Worm (Caenorhabditis elegans) whole organism, L2 larva: ENCODE data around the gene srz-62.
A peak's percentile ranks its signal among the peaks of the same experiment; 100 is the strongest.

Source experiments
- C34F6.9 ChIP-seq: fragments of 150-350 bp; optimal IDR thresholded peaks from 2 replicates; lab custom pipeline; 2014; ENCODE audit warnings: missing biosample characterization, missing genetic modification characterization
- F13H6.1 ChIP-seq: sonication (generic microtip); optimal IDR thresholded peaks from 2 replicates; lab custom pipeline; 2016; ENCODE audit warnings: missing genetic modification characterization, missing compliant biosample characterization
- R02D3.7 ChIP-seq: fragments of 150-350 bp; optimal IDR thresholded peaks from 2 replicates; lab custom pipeline; 2014; ENCODE audit warnings: missing biosample characterization, missing genetic modification characterization
- Y55F3AM.14 ChIP-seq: fragments of 200-800 bp; sonication (Bioruptor generic); optimal IDR thresholded peaks from 2 replicates; lab custom pipeline; 2018; ENCODE audit warnings: mild to moderate bottlenecking, missing genetic modification characterization, missing compliant biosample characterization
- ZK546.5 ChIP-seq: sonication (generic microtip); optimal IDR thresholded peaks from 2 replicates; lab custom pipeline; 2017; ENCODE audit warnings: missing biosample characterization, missing genetic modification characterization
- aly-2 ChIP-seq: fragments of 150-350 bp; optimal IDR thresholded peaks from 2 replicates; lab custom pipeline; 2014; ENCODE audit warnings: missing biosample characterization, missing genetic modification characterization
- ama-1 ChIP-seq: fragments of 150-350 bp; optimal IDR thresholded peaks from 2 replicates; lab custom pipeline; 2018; ENCODE audit warnings: inconsistent platforms
- blmp-1 ChIP-seq: sonication (generic microtip); optimal IDR thresholded peaks from 2 replicates; lab custom pipeline; 2017; ENCODE audit warnings: missing genetic modification characterization, mild to moderate bottlenecking, missing compliant biosample characterization, antibody characterized with exemption, moderate library complexity; ENCODE audit not compliant: insufficient read depth
- ceh-82 ChIP-seq: fragments of 150-350 bp; optimal IDR thresholded peaks from 2 replicates; lab custom pipeline; 2014; ENCODE audit warnings: missing biosample characterization, missing genetic modification characterization
- crh-2 ChIP-seq: sonication (generic microtip); optimal IDR thresholded peaks from 2 replicates; lab custom pipeline; 2017; ENCODE audit warnings: missing biosample characterization, missing genetic modification characterization
- dmd-4 ChIP-seq: sonication (generic microtip); optimal IDR thresholded peaks from 2 replicates; lab custom pipeline; 2017; ENCODE audit warnings: missing biosample characterization, missing genetic modification characterization
- egl-27 ChIP-seq: sonication (generic microtip); optimal IDR thresholded peaks from 3 replicates; lab custom pipeline; 2017; ENCODE audit warnings: missing biosample characterization, missing genetic modification reagents, missing genetic modification characterization
- elt-1 ChIP-seq: fragments of 150-350 bp; optimal IDR thresholded peaks from 2 replicates; lab custom pipeline; 2014; ENCODE audit warnings: missing biosample characterization, missing genetic modification characterization
- elt-3 ChIP-seq: sonication (generic microtip); optimal IDR thresholded peaks from 2 replicates; lab custom pipeline; 2017; ENCODE audit warnings: missing biosample characterization, missing genetic modification characterization
- fos-1 ChIP-seq: fragments of 150-350 bp; optimal IDR thresholded peaks from 2 replicates; lab custom pipeline; 2014; ENCODE audit warnings: missing biosample characterization, missing genetic modification characterization
- gmeb-1 ChIP-seq: fragments of 150-350 bp; optimal IDR thresholded peaks from 2 replicates; lab custom pipeline; 2014; ENCODE audit warnings: missing biosample characterization, missing genetic modification characterization
- lin-11 ChIP-seq: fragments of 150-350 bp; sonication (generic microtip); optimal IDR thresholded peaks from 2 replicates; lab custom pipeline; 2014; ENCODE audit warnings: missing biosample characterization, missing genetic modification characterization, inconsistent platforms, mixed read lengths
- lin-13 ChIP-seq: fragments of 150-350 bp; optimal IDR thresholded peaks from 2 replicates; lab custom pipeline; 2014; ENCODE audit warnings: missing biosample characterization, missing genetic modification reagents, missing genetic modification characterization
- lin-39 ChIP-seq: fragments of 150-350 bp; optimal IDR thresholded peaks from 2 replicates; lab custom pipeline; 2014; ENCODE audit warnings: missing biosample characterization, missing genetic modification reagents, missing genetic modification characterization
- lsy-2 ChIP-seq, 2 experiments: fragments of 150-350 bp in 1 of 2; sonication (generic microtip) in 1 of 2; optimal IDR thresholded peaks; 2 replicates each; lab custom pipeline; 2014 to 2017; ENCODE audit warnings: missing biosample characterization in 2 of 2, missing genetic modification characterization in 2 of 2
- mab-5 ChIP-seq: fragments of 150-350 bp; optimal IDR thresholded peaks from 2 replicates; lab custom pipeline; 2014; ENCODE audit warnings: missing biosample characterization, missing genetic modification characterization
- mbf-1 ChIP-seq: sonication (generic microtip); optimal IDR thresholded peaks from 2 replicates; lab custom pipeline; 2017; ENCODE audit warnings: missing biosample characterization, missing genetic modification characterization
- mdl-1 ChIP-seq, 2 experiments: fragments of 150-350 bp in 1 of 2; sonication (generic microtip) in 1 of 2; optimal IDR thresholded peaks; 2 replicates each; lab custom pipeline; 2017; ENCODE audit warnings: missing biosample characterization in 2 of 2, missing genetic modification characterization in 2 of 2
- nhr-10 ChIP-seq: sonication (generic microtip); optimal IDR thresholded peaks from 2 replicates; lab custom pipeline; 2017; ENCODE audit warnings: missing biosample characterization, missing genetic modification characterization
- nhr-11 ChIP-seq: fragments of 150-350 bp; optimal IDR thresholded peaks from 2 replicates; lab custom pipeline; 2014; ENCODE audit warnings: missing biosample characterization, missing genetic modification characterization
- nhr-129 ChIP-seq: fragments of 150-350 bp; optimal IDR thresholded peaks from 2 replicates; lab custom pipeline; 2014; ENCODE audit warnings: missing biosample characterization, missing genetic modification characterization
- nhr-21 ChIP-seq: fragments of 150-350 bp; optimal IDR thresholded peaks from 2 replicates; lab custom pipeline; 2014; ENCODE audit warnings: missing biosample characterization, missing genetic modification characterization
- nhr-23 ChIP-seq: fragments of 150-350 bp; optimal IDR thresholded peaks from 2 replicates; lab custom pipeline; 2014; ENCODE audit warnings: missing biosample characterization, missing genetic modification reagents, missing genetic modification characterization
- nhr-237 ChIP-seq: fragments of 150-350 bp; optimal IDR thresholded peaks from 2 replicates; lab custom pipeline; 2014; ENCODE audit warnings: missing biosample characterization, missing genetic modification characterization
- nhr-25 ChIP-seq: fragments of 150-350 bp; sonication (generic microtip); optimal IDR thresholded peaks from 3 replicates; lab custom pipeline; 2014; ENCODE audit warnings: missing biosample characterization, missing genetic modification characterization
- nhr-6 ChIP-seq: fragments of 150-350 bp; optimal IDR thresholded peaks from 2 replicates; lab custom pipeline; 2014; ENCODE audit warnings: missing biosample characterization, missing genetic modification characterization
- nhr-77 ChIP-seq: fragments of 150-350 bp; optimal IDR thresholded peaks from 2 replicates; lab custom pipeline; 2014; ENCODE audit warnings: missing biosample characterization, missing genetic modification characterization
- peb-1 ChIP-seq: fragments of 150-350 bp; optimal IDR thresholded peaks from 2 replicates; lab custom pipeline; 2014; ENCODE audit warnings: missing biosample characterization, missing genetic modification characterization
- sem-4 ChIP-seq: fragments of 150-350 bp; optimal IDR thresholded peaks from 2 replicates; lab custom pipeline; 2014; ENCODE audit warnings: missing biosample characterization, missing genetic modification reagents, missing genetic modification characterization
- skn-1 ChIP-seq: sonication (generic microtip); optimal IDR thresholded peaks from 2 replicates; lab custom pipeline; 2017; ENCODE audit warnings: missing biosample characterization, missing genetic modification characterization
- sma-3 ChIP-seq: sonication (generic microtip); optimal IDR thresholded peaks from 2 replicates; lab custom pipeline; 2016; ENCODE audit warnings: missing genetic modification reagents, missing genetic modification characterization, missing compliant biosample characterization
- sma-9 ChIP-seq, 2 experiments: fragments of 150-350 bp in 1 of 2; sonication (generic microtip) in 1 of 2; optimal IDR thresholded peaks; 2 replicates each; lab custom pipeline; 2014 to 2016; ENCODE audit warnings: missing genetic modification characterization in 2 of 2, mild to moderate bottlenecking in 1 of 2, missing biosample characterization in 1 of 2, missing compliant biosample characterization in 1 of 2, missing genetic modification reagents in 1 of 2, moderate library complexity in 1 of 2
- snpc-4 ChIP-seq: fragments of 150-350 bp; optimal IDR thresholded peaks from 2 replicates; lab custom pipeline; 2014; ENCODE audit warnings: missing biosample characterization, missing genetic modification characterization
- unc-39 ChIP-seq: fragments of 150-350 bp; optimal IDR thresholded peaks from 2 replicates; lab custom pipeline; 2014; ENCODE audit warnings: missing biosample characterization, missing genetic modification characterization
- unc-55 ChIP-seq: fragments of 150-350 bp; sonication (generic microtip); optimal IDR thresholded peaks from 3 replicates; lab custom pipeline; 2014; ENCODE audit warnings: missing biosample characterization, missing genetic modification reagents, missing genetic modification characterization
- unc-62 ChIP-seq: fragments of 150-350 bp; optimal IDR thresholded peaks from 2 replicates; lab custom pipeline; 2014; ENCODE audit warnings: missing biosample characterization, missing genetic modification reagents, missing genetic modification characterization
- zag-1 ChIP-seq: fragments of 150-350 bp; optimal IDR thresholded peaks from 2 replicates; lab custom pipeline; 2014; ENCODE audit warnings: missing biosample characterization, missing genetic modification characterization
- ztf-1 ChIP-seq: fragments of 200-800 bp; sonication (Bioruptor generic); conservative IDR thresholded peaks from 2 replicates; pipeline ENCODE4 v1.3.6; 2022; ENCODE audit warnings: missing genetic modification characterization, missing compliant biosample characterization
- ztf-11 ChIP-seq: sonication (generic microtip); optimal IDR thresholded peaks from 2 replicates; lab custom pipeline; 2017; ENCODE audit warnings: missing biosample characterization, missing genetic modification characterization

srz-62 gene

ce11 chrIV:3867252-3867651 lies 33.1 kb upstream of the srz-62 start, which contains the start of gene F37C4.4:
TSS of gene F37C4.4 (plus strand) at chrIV:3867309.
- TF ChIP-seq lin-13 (no peak), nhr-6 (tag; lab: Kevin White, UChicago) (no peak), fos-1 (no peak), ztf-11 (no peak), gmeb-1 (tag; lab: Kevin White, UChicago) (no peak), nhr-11 (tag; lab: Kevin White, UChicago) (no peak), sem-4 (no peak), nhr-25 (tag; lab: Kevin White, UChicago) (no peak), sma-3 (GFP tag; lab: Kevin White, UChicago) (no peak), zag-1 (no peak)

ce11 chrIV:3869875-3870274 lies 30.4 kb upstream of the srz-62 start:
- TF ChIP-seq peb-1 (tag; lab: Kevin White, UChicago) (no peak), ceh-82 (tag; lab: Kevin White, UChicago) (no peak), dmd-4 (tag; lab: Kevin White, UChicago) (no peak), ZK546.5 (tag; lab: Kevin White, UChicago) (no peak), unc-62 (GFP tag; lab: Kevin White, UChicago) (no peak), mab-5 (tag; lab: Kevin White, UChicago) (no peak), blmp-1 (tag; lab: Kevin White, UChicago) (no peak)
- TF ChIP-seq, all 48 proteins: peak for 0

- TF ChIP-seq nhr-11 (tag; lab: Kevin White, UChicago) (no peak), elt-3 (tag; lab: Kevin White, UChicago) (no peak), lin-39 (tag; lab: Kevin White, UChicago) (no peak), C34F6.9 (tag; lab: Kevin White, UChicago) (no peak), elt-1 (tag; lab: Kevin White, UChicago) (no peak), crh-2 (tag; lab: Kevin White, UChicago) (no peak), nhr-25 (tag; lab: Kevin White, UChicago) (no peak), egl-27 (tag; lab: Kevin White, UChicago) (no peak), peb-1 (tag; lab: Kevin White, UChicago) (no peak), Y55F3AM.14 (GFP tag; lab: Kevin White, UChicago) (no peak), ZK546.5 (tag; lab: Kevin White, UChicago) (no peak), mab-5 (tag; lab: Kevin White, UChicago) (no peak), nhr-21 (tag; lab: Kevin White, UChicago) (no peak), lin-11 (tag; lab: Kevin White, UChicago) (no peak), mbf-1 (tag; lab: Kevin White, UChicago) (no peak), nhr-237 (tag; lab: Kevin White, UChicago) (no peak), aly-2 (tag; lab: Kevin White, UChicago) (no peak)
Measured at ce11 chrIV:3873195-3873594, 27.1 kb upstream of the srz-62 start.

ce11 chrIV:3873706-3874105 lies 26.6 kb upstream of the srz-62 start, which contains the start of gene F37C4.5:
TSS of gene F37C4.5 (minus strand) at chrIV:3873806.
- no peak for TF ChIP-seq R02D3.7
- no peak for TF ChIP-seq sma-9 (GFP tag; optimal IDR thresholded peaks at IDR 0.05; lab: Kevin White, UChicago)
- no peak for TF ChIP-seq sma-9 (tag; optimal IDR thresholded peaks at IDR 0.05; lab: Kevin White, UChicago)
- TF ChIP-seq nhr-25 (tag; lab: Kevin White, UChicago), result no peak
- no peak for TF ChIP-seq F13H6.1 (tag; lab: Kevin White, UChicago)
- TF ChIP-seq fos-1, result no peak
- TF ChIP-seq ztf-11, result no peak
- TF ChIP-seq aly-2 (tag; lab: Kevin White, UChicago), result no peak

ce11 chrIV:3874417-3874816 lies 25.9 kb upstream of the srz-62 start:
- TF ChIP-seq nhr-77, result no peak
- TF ChIP-seq ama-1 (lab: Kevin White, UChicago), result peak; percentile 95
- no peak for TF ChIP-seq elt-3 (tag; lab: Kevin White, UChicago)
- TF ChIP-seq R02D3.7, result no peak
- no peak for TF ChIP-seq snpc-4
- no peak for TF ChIP-seq ztf-11
- TF ChIP-seq ztf-1 (GFP tag; lab: Robert Waterston, UW), result no peak
- TF ChIP-seq mdl-1 (tag; optimal IDR thresholded peaks at IDR 0.05; lab: Kevin White, UChicago), result no peak
- peak; percentile 45 for TF ChIP-seq nhr-129 (tag; lab: Kevin White, UChicago)
- TF ChIP-seq egl-27 (tag; lab: Kevin White, UChicago), result no peak
- peak; percentile 10 for TF ChIP-seq F13H6.1 (tag; lab: Kevin White, UChicago)
- peak; percentile 28 for TF ChIP-seq unc-55 (GFP tag; lab: Kevin White, UChicago)
- TF ChIP-seq nhr-11 (tag; lab: Kevin White, UChicago), result no peak
- no peak for TF ChIP-seq unc-62 (GFP tag; lab: Kevin White, UChicago)
- no peak for TF ChIP-seq nhr-23
- no peak for TF ChIP-seq blmp-1 (tag; lab: Kevin White, UChicago)
- TF ChIP-seq fos-1, result peak; percentile 65
- no peak for TF ChIP-seq nhr-237 (tag; lab: Kevin White, UChicago)
- TF ChIP-seq lsy-2 (tag; optimal IDR thresholded peaks at IDR 0.05; lab: Kevin White, UChicago), result peak in 1 of 2 experiments; percentile 51
- TF ChIP-seq skn-1 (tag; lab: Kevin White, UChicago), result no peak
- TF ChIP-seq crh-2 (tag; lab: Kevin White, UChicago), result peak; percentile 40
- TF ChIP-seq nhr-10, result peak; percentile 30
- TF ChIP-seq unc-39 (tag; lab: Kevin White, UChicago), result no peak
